Fruit fly (Drosophila melanogaster) whole organism, embryonic: Measurements from ENCODE around the gene Nab2.

ENCODE experiments used
- Bgb ChIP-seq: fragments of 200-800 bp; sonication (Bioruptor generic); IDR thresholded peaks from 2 replicates; pipeline ENCODE4 v1.3.6; 2022; ENCODE audit warnings: missing biosample characterization, missing genetic modification characterization; ENCODE audit not compliant: partially characterized antibody
- BtbVII ChIP-seq: fragments of 200-800 bp; sonication (Bioruptor generic); optimal IDR thresholded peaks from 3 replicates; lab custom pipeline; 2017; ENCODE audit warnings: missing biosample characterization, mild to moderate bottlenecking, missing genetic modification characterization
- CG1024 ChIP-seq: fragments of 200-800 bp; sonication (Bioruptor generic); IDR thresholded peaks from 2 replicates; pipeline ENCODE4 v1.3.6; 2022; ENCODE audit warnings: missing biosample characterization, missing genetic modification characterization
- CG10267 ChIP-seq: fragments of 200-800 bp; sonication (Bioruptor generic); optimal IDR thresholded peaks from 2 replicates; lab custom pipeline; 2018; ENCODE audit warnings: missing biosample characterization, mild to moderate bottlenecking, missing genetic modification characterization, moderate library complexity
- CG10274 ChIP-seq: fragments of 200-800 bp; sonication (Bioruptor generic); optimal IDR thresholded peaks from 3 replicates; lab custom pipeline; 2017; ENCODE audit warnings: missing biosample characterization, mild to moderate bottlenecking, missing genetic modification characterization
- CG1529 ChIP-seq: fragments of 200-800 bp; sonication (Bioruptor generic); optimal IDR thresholded peaks from 3 replicates; lab custom pipeline; 2018; ENCODE audit warnings: missing biosample characterization, missing genetic modification characterization
- CG16863 ChIP-seq: fragments of 200-800 bp; sonication (Bioruptor generic); optimal IDR thresholded peaks from 3 replicates; lab custom pipeline; 2016; ENCODE audit warnings: missing biosample characterization, missing genetic modification characterization
- CG17829 ChIP-seq: fragments of 200-800 bp; optimal IDR thresholded peaks from 2 replicates; lab custom pipeline; 2019; ENCODE audit warnings: missing biosample characterization, mild to moderate bottlenecking, missing genetic modification characterization, moderate library complexity
- CG17912 ChIP-seq: fragments of 200-800 bp; sonication (Bioruptor generic); optimal IDR thresholded peaks from 2 replicates; lab custom pipeline; 2018; ENCODE audit warnings: missing biosample characterization, mild to moderate bottlenecking, missing genetic modification characterization
- CG18764 ChIP-seq: fragments of 200-800 bp; sonication (Bioruptor generic); optimal IDR thresholded peaks from 3 replicates; lab custom pipeline; 2016; ENCODE audit warnings: missing biosample characterization, missing genetic modification characterization
- CG2120 ChIP-seq: fragments of 200-800 bp; sonication (Bioruptor generic); optimal IDR thresholded peaks from 3 replicates; lab custom pipeline; 2016; ENCODE audit warnings: missing biosample characterization, missing genetic modification characterization
- CG2875 ChIP-seq: fragments of 200-800 bp; sonication (Bioruptor generic); optimal IDR thresholded peaks from 2 replicates; lab custom pipeline; 2017; ENCODE audit warnings: missing biosample characterization, mild to moderate bottlenecking, missing genetic modification characterization, missing genetic modification reagents
- CG30431 ChIP-seq: fragments of 200-800 bp; sonication (Bioruptor generic); optimal IDR thresholded peaks from 2 replicates; lab custom pipeline; 2017; ENCODE audit warnings: missing biosample characterization, missing genetic modification characterization
- CG31388 ChIP-seq: fragments of 200-800 bp; sonication (Bioruptor generic); optimal IDR thresholded peaks from 2 replicates; lab custom pipeline; 2016; ENCODE audit warnings: missing biosample characterization, missing genetic modification characterization
- CG31441 ChIP-seq: fragments of 200-800 bp; sonication (Bioruptor generic); IDR thresholded peaks from 2 replicates; pipeline ENCODE4 v1.3.6; 2022; ENCODE audit warnings: missing biosample characterization, missing genetic modification characterization
- CG32772 ChIP-seq: fragments of 200-800 bp; sonication (Bioruptor generic); IDR thresholded peaks from 2 replicates; pipeline ENCODE4 v1.3.6; 2022; ENCODE audit warnings: missing biosample characterization, missing genetic modification characterization
- CG4282 ChIP-seq: fragments of 200-800 bp; sonication (Bioruptor generic); optimal IDR thresholded peaks from 2 replicates; lab custom pipeline; 2016; ENCODE audit warnings: missing biosample characterization, missing genetic modification characterization
- CG6813 ChIP-seq: fragments of 200-800 bp; sonication (Bioruptor generic); optimal IDR thresholded peaks from 2 replicates; lab custom pipeline; 2017; ENCODE audit warnings: missing biosample characterization, missing genetic modification characterization, mild to moderate bottlenecking, moderate library complexity, missing genetic modification reagents
- CG6854 ChIP-seq: fragments of 200-800 bp; sonication (Bioruptor generic); optimal IDR thresholded peaks from 3 replicates; lab custom pipeline; 2017; ENCODE audit warnings: missing biosample characterization, mild to moderate bottlenecking, missing genetic modification characterization
- CG8944 ChIP-seq: fragments of 200-800 bp; sonication (Bioruptor generic); optimal IDR thresholded peaks from 3 replicates; lab custom pipeline; 2016; ENCODE audit warnings: missing biosample characterization, missing genetic modification characterization
- CHES-1-like ChIP-seq: fragments of 200-800 bp; sonication (Bioruptor generic); optimal IDR thresholded peaks from 2 replicates; lab custom pipeline; 2016; ENCODE audit warnings: missing biosample characterization, missing genetic modification characterization
- Camta ChIP-seq: fragments of 200-800 bp; sonication (Bioruptor generic); optimal IDR thresholded peaks from 2 replicates; lab custom pipeline; 2016; ENCODE audit warnings: missing biosample characterization, missing genetic modification characterization
- Ets65A ChIP-seq: fragments of 200-800 bp; sonication (Bioruptor generic); peaks from one replicate; lab custom pipeline; 2016; ENCODE audit warnings: missing biosample characterization, missing genetic modification characterization
- H2.0 ChIP-seq: fragments of 200-800 bp; sonication (Bioruptor generic); IDR thresholded peaks from 2 replicates; pipeline ENCODE4 v1.3.6; 2022; ENCODE audit warnings: missing biosample characterization, missing genetic modification characterization
- Nf-YA ChIP-seq: fragments of 200-800 bp; sonication (Bioruptor generic); IDR thresholded peaks from 2 replicates; pipeline ENCODE4 v1.3.6; 2022; ENCODE audit warnings: missing biosample characterization, missing genetic modification characterization
- Stat92E ChIP-seq, 3 experiments: fragments of >200 bp in 2 of 3; fragments of 200-800 bp in 1 of 3; sonication (Bioruptor generic) in 1 of 3; optimal IDR thresholded peaks; 2 replicates each; lab custom pipeline; 2017 to 2019; ENCODE audit warnings: missing biosample characterization in 3 of 3, missing genetic modification characterization in 3 of 3, mild to moderate bottlenecking in 1 of 3, moderate library complexity in 1 of 3
- aop ChIP-seq: fragments of 200-800 bp; sonication (Bioruptor generic); IDR thresholded peaks from 2 replicates; pipeline ENCODE4 v1.3.6; 2022; ENCODE audit warnings: missing biosample characterization, missing genetic modification characterization
- ap ChIP-seq: fragments of 200-800 bp; sonication (Bioruptor generic); IDR thresholded peaks from 2 replicates; pipeline ENCODE4 v1.3.6; 2022; ENCODE audit warnings: missing biosample characterization, missing genetic modification characterization
- ash1 ChIP-seq: fragments of 200-800 bp; sonication (Bioruptor generic); optimal IDR thresholded peaks from 2 replicates; lab custom pipeline; 2018; ENCODE audit warnings: missing biosample characterization, mild to moderate bottlenecking, missing genetic modification characterization
- bsh ChIP-seq, 2 experiments: fragments of 200-800 bp; sonication (Bioruptor generic); optimal IDR thresholded peaks; 2 replicates each; lab custom pipeline; 2017 to 2018; ENCODE audit warnings: mild to moderate bottlenecking in 2 of 2, missing biosample characterization in 2 of 2, missing genetic modification characterization in 2 of 2, moderate library complexity in 1 of 2
- cad ChIP-seq: fragments of >200 bp; optimal IDR thresholded peaks from 2 replicates; lab custom pipeline; 2017; ENCODE audit warnings: missing biosample characterization, missing genetic modification characterization
- cas ChIP-seq: fragments of 200-800 bp; sonication (Bioruptor generic); IDR thresholded peaks from 2 replicates; pipeline ENCODE4 v1.3.6; 2022; ENCODE audit warnings: missing biosample characterization, missing genetic modification characterization
- cato ChIP-seq: fragments of 200-800 bp; sonication (Bioruptor generic); optimal IDR thresholded peaks from 2 replicates; lab custom pipeline; 2016; ENCODE audit warnings: missing biosample characterization, missing genetic modification characterization, borderline replicate concordance
- caup ChIP-seq: fragments of 200-800 bp; sonication (Bioruptor generic); optimal IDR thresholded peaks from 3 replicates; lab custom pipeline; 2017; ENCODE audit warnings: missing biosample characterization, mild to moderate bottlenecking, missing genetic modification characterization, moderate library complexity; ENCODE audit not compliant: severe bottlenecking
- ci ChIP-seq: fragments of 200-800 bp; sonication (Bioruptor generic); IDR thresholded peaks from 3 replicates; pipeline ENCODE4 v1.3.6; 2022; ENCODE audit warnings: missing biosample characterization, missing genetic modification characterization
- danr ChIP-seq: fragments of 200-800 bp; sonication (Bioruptor generic); IDR thresholded peaks from 2 replicates; pipeline ENCODE4 v1.3.6; 2022; ENCODE audit warnings: missing biosample characterization, missing genetic modification characterization
- dimm ChIP-seq: fragments of 200-800 bp; sonication (Bioruptor generic); IDR thresholded peaks from 2 replicates; pipeline ENCODE4 v1.3.6; 2022; ENCODE audit warnings: missing biosample characterization, missing genetic modification characterization
- dm ChIP-seq: fragments of 200-800 bp; sonication (Bioruptor generic); optimal IDR thresholded peaks from 3 replicates; lab custom pipeline; 2016; ENCODE audit warnings: missing biosample characterization, missing genetic modification characterization
- gt ChIP-seq: fragments of 200-800 bp; sonication (Bioruptor generic); IDR thresholded peaks from 2 replicates; pipeline ENCODE4 v1.3.6; 2022; ENCODE audit warnings: missing biosample characterization, missing genetic modification characterization
- oc ChIP-seq: fragments of 200-800 bp; sonication (Bioruptor generic); optimal IDR thresholded peaks from 2 replicates; lab custom pipeline; 2018; ENCODE audit warnings: missing biosample characterization, mild to moderate bottlenecking, missing genetic modification characterization, moderate library complexity
- pita ChIP-seq: fragments of 200-800 bp; sonication (Bioruptor generic); optimal IDR thresholded peaks from 2 replicates; lab custom pipeline; 2017; ENCODE audit warnings: missing biosample characterization, mild to moderate bottlenecking, missing genetic modification characterization
- prd ChIP-seq, 3 experiments: fragments of >200 bp in 2 of 3; fragments of 200-800 bp in 1 of 3; sonication (Bioruptor generic) in 1 of 3; optimal IDR thresholded peaks in 2 of 3; IDR thresholded peaks in 1 of 3; 2 replicates in 2 of 3; 3 replicates in 1 of 3; pipeline versions ENCODE4 v1.3.6 to Lab custom; 2017 to 2022; ENCODE audit warnings: missing biosample characterization in 1 of 3, missing genetic modification characterization in 1 of 3
- repo ChIP-seq: fragments of 200-800 bp; sonication (Bioruptor generic); optimal IDR thresholded peaks from 2 replicates; lab custom pipeline; 2016; ENCODE audit warnings: missing biosample characterization, missing genetic modification characterization
- salm ChIP-seq: fragments of 200-800 bp; sonication (Bioruptor generic); optimal IDR thresholded peaks from 2 replicates; lab custom pipeline; 2018; ENCODE audit warnings: missing biosample characterization, mild to moderate bottlenecking, missing genetic modification characterization
- scrt ChIP-seq: fragments of 200-800 bp; sonication (Bioruptor generic); optimal IDR thresholded peaks from 2 replicates; lab custom pipeline; 2018; ENCODE audit warnings: missing biosample characterization, mild to moderate bottlenecking, missing genetic modification characterization, moderate library complexity
- slp2 ChIP-seq: fragments of 200-800 bp; sonication (Bioruptor generic); optimal IDR thresholded peaks from 2 replicates; lab custom pipeline; 2016; ENCODE audit warnings: missing biosample characterization, missing genetic modification characterization
- sna ChIP-seq: fragments of 200-800 bp; sonication (Bioruptor generic); IDR thresholded peaks from 2 replicates; pipeline ENCODE4 v1.3.6; 2022; ENCODE audit warnings: missing biosample characterization, missing genetic modification characterization; ENCODE audit not compliant: partially characterized antibody
- wdn ChIP-seq: fragments of 200-800 bp; sonication (Bioruptor generic); IDR thresholded peaks from 2 replicates; pipeline ENCODE4 v1.3.6; 2022; ENCODE audit warnings: missing biosample characterization, missing genetic modification characterization

The Nab2 gene

dm6 chr3R:24295556-24296465 is 22.4 kb downstream of the Nab2 start (continued):
- TF ChIP-seq CG1529, result peak; percentile 40
- TF ChIP-seq sna (GFP tag; lab: Robert Waterston, UW), result no peak
- peak; percentile 60 for TF ChIP-seq CG18764 (GFP tag; lab: Kevin White, UChicago)
- TF ChIP-seq CG16863 (GFP tag; lab: Kevin White, UChicago), result peak; percentile 33
- peak; percentile 51 for TF ChIP-seq Camta (GFP tag; lab: Kevin White, UChicago)
- peak; percentile 20 for TF ChIP-seq CG10274 (GFP tag; lab: Kevin White, UChicago)
- TF ChIP-seq CG30431 (GFP tag; lab: Kevin White, UChicago), result peak; percentile 81
- peak; percentile 49 for TF ChIP-seq dm (GFP tag; lab: Kevin White, UChicago)
- no peak for TF ChIP-seq CG1024 (GFP tag; lab: Robert Waterston, UW)
- no peak for TF ChIP-seq CG6854 (GFP tag; lab: Kevin White, UChicago)
- peak; percentile 22 for TF ChIP-seq CG31388 (GFP tag; lab: Kevin White, UChicago)
- TF ChIP-seq caup (GFP tag; lab: Kevin White, UChicago), result peak; percentile 78
- peak; percentile 58 for TF ChIP-seq Nf-YA (GFP tag; lab: Robert Waterston, UW)
- peak; percentile 41; the same call in 1 of the 2 replicates for TF ChIP-seq dimm (GFP tag; lab: Robert Waterston, UW)
- TF ChIP-seq wdn (GFP tag; lab: Robert Waterston, UW), result peak; percentile 82
- peak; percentile 44 for TF ChIP-seq CHES-1-like (GFP tag; lab: Kevin White, UChicago)
- peak; percentile 65 for TF ChIP-seq cas (GFP tag; lab: Robert Waterston, UW)
- no peak for TF ChIP-seq pita (GFP tag; lab: Kevin White, UChicago)
- TF ChIP-seq CG8944 (GFP tag; lab: Kevin White, UChicago), result peak; percentile 56
- peak; percentile 69 for TF ChIP-seq CG10267 (tag; lab: Kevin White, UChicago)
- TF ChIP-seq slp2 (GFP tag; lab: Kevin White, UChicago), result peak; percentile 65
- TF ChIP-seq repo, result peak; percentile 48
- peak; percentile 66 for TF ChIP-seq CG2875
- peak; percentile 89 for TF ChIP-seq CG2120 (GFP tag; lab: Kevin White, UChicago)
- 0 out of 2 replicates have a peak, but pooled peaks have one; percentile 46 for TF ChIP-seq aop (GFP tag; lab: Robert Waterston, UW)
- peak; percentile 69 for TF ChIP-seq BtbVII (GFP tag; lab: Kevin White, UChicago)
- peak; percentile 54 for TF ChIP-seq CG6813
- no peak for TF ChIP-seq CG4282 (GFP tag; lab: Kevin White, UChicago)
- TF ChIP-seq Bgb, result no peak
- no peak for TF ChIP-seq cato (GFP tag; lab: Kevin White, UChicago)
- TF ChIP-seq bsh (GFP tag; optimal IDR thresholded peaks at IDR 0.05; lab: Kevin White, UChicago), result peak; percentile 82 to 90
- peak; percentile 74 for TF ChIP-seq CG32772 (GFP tag; lab: Robert Waterston, UW)
- TF ChIP-seq cad (GFP tag; lab: Kevin White, UChicago), result no peak
- TF ChIP-seq oc (tag; lab: Kevin White, UChicago), result peak; percentile 72
- peak; percentile 65; the same call in 1 of the 2 replicates for TF ChIP-seq ap (GFP tag; lab: Robert Waterston, UW)
- peak; percentile 91 for TF ChIP-seq Ets65A (GFP tag; lab: Kevin White, UChicago)
- TF ChIP-seq prd (optimal IDR thresholded peaks at IDR 0.05; lab: Kevin White, UChicago), result no peak
- peak; percentile 91 for TF ChIP-seq prd (GFP tag; IDR thresholded peaks at IDR 0.05; lab: Robert Waterston, UW)
- peak; percentile 88 for TF ChIP-seq ci
- TF ChIP-seq Stat92E (GFP tag; optimal IDR thresholded peaks at IDR 0.05; lab: Kevin White, UChicago), result no peak
- TF ChIP-seq CG17912 (GFP tag; lab: Kevin White, UChicago), result no peak
- TF ChIP-seq danr (GFP tag; lab: Robert Waterston, UW), result peak; percentile 71
- no peak for TF ChIP-seq gt (GFP tag; lab: Robert Waterston, UW)
- peak; percentile 73 for TF ChIP-seq scrt (GFP tag; lab: Kevin White, UChicago)
- TF ChIP-seq salm (tag; lab: Kevin White, UChicago), result peak; percentile 47
- peak; percentile 72 for TF ChIP-seq CG31441 (GFP tag; lab: Robert Waterston, UW)
- TF ChIP-seq ash1, result no peak
- TF ChIP-seq H2.0 (GFP tag; lab: Robert Waterston, UW), result peak; percentile 87
- peak; percentile 83 for TF ChIP-seq CG17829
